Fruit fly (Drosophila melanogaster) whole organism, embryonic: Measurements from ENCODE around the gene CG34293.

Experiments
- Ada2b ChIP-seq: fragments of 200-800 bp; sonication (Bioruptor generic); IDR thresholded peaks from 2 replicates; pipeline ENCODE4 v1.3.6; 2022; ENCODE audit warnings: missing biosample characterization, missing genetic modification characterization
- CG10147 ChIP-seq: fragments of 200-800 bp; sonication (Bioruptor generic); optimal IDR thresholded peaks from 2 replicates; lab custom pipeline; 2019; ENCODE audit warnings: missing biosample characterization, mild to moderate bottlenecking, missing genetic modification characterization, moderate library complexity
- CG10321 ChIP-seq: fragments of 200-800 bp; sonication (Bioruptor generic); IDR thresholded peaks from 2 replicates; pipeline ENCODE4 v1.3.6; 2022; ENCODE audit warnings: missing biosample characterization, missing genetic modification characterization
- CG10366 ChIP-seq: fragments of 200-800 bp; sonication (Bioruptor generic); IDR thresholded peaks from 2 replicates; pipeline ENCODE4 v1.3.6; 2022; ENCODE audit warnings: missing biosample characterization, missing genetic modification characterization
- CG11085 ChIP-seq: fragments of 200-800 bp; sonication (Bioruptor generic); IDR thresholded peaks from 2 replicates; pipeline ENCODE4 v1.3.6; 2022; ENCODE audit warnings: missing biosample characterization, missing genetic modification characterization
- CG12155 ChIP-seq: fragments of 200-800 bp; sonication (Bioruptor generic); optimal IDR thresholded peaks from 3 replicates; lab custom pipeline; 2016; ENCODE audit warnings: missing biosample characterization, missing genetic modification characterization
- CG13624 ChIP-seq: fragments of 200-800 bp; sonication (Bioruptor generic); optimal IDR thresholded peaks from 2 replicates; lab custom pipeline; 2016; ENCODE audit warnings: missing biosample characterization, missing genetic modification characterization
- CG15269 ChIP-seq: fragments of 200-800 bp; sonication (Bioruptor generic); optimal IDR thresholded peaks from 2 replicates; lab custom pipeline; 2018; ENCODE audit warnings: missing biosample characterization, mild to moderate bottlenecking, missing genetic modification characterization, moderate library complexity
- CG1603 ChIP-seq: fragments of 200-800 bp; sonication (Bioruptor generic); optimal IDR thresholded peaks from 2 replicates; lab custom pipeline; 2019; ENCODE audit warnings: missing biosample characterization, mild to moderate bottlenecking, missing genetic modification characterization, moderate library complexity
- CG16779 ChIP-seq: fragments of 200-800 bp; sonication (Bioruptor generic); IDR thresholded peaks from 2 replicates; pipeline ENCODE4 v1.3.6; 2022; ENCODE audit warnings: missing biosample characterization, missing genetic modification characterization
- CG16813 ChIP-seq: fragments of 200-800 bp; sonication (Bioruptor generic); IDR thresholded peaks from 3 replicates; pipeline ENCODE4 v1.3.6; 2022; ENCODE audit warnings: missing biosample characterization, missing genetic modification characterization; ENCODE audit not compliant: partially characterized antibody
- CG17328 ChIP-seq: fragments of 200-800 bp; sonication (Bioruptor generic); IDR thresholded peaks from 2 replicates; pipeline ENCODE4 v1.3.6; 2022; ENCODE audit warnings: missing biosample characterization, missing genetic modification characterization
- CG18011 ChIP-seq: fragments of 200-800 bp; sonication (Bioruptor generic); optimal IDR thresholded peaks from 2 replicates; lab custom pipeline; 2017; ENCODE audit warnings: missing biosample characterization, missing genetic modification characterization, mild to moderate bottlenecking, moderate library complexity, missing genotype
- CG2202 ChIP-seq: fragments of 200-800 bp; sonication (Bioruptor generic); optimal IDR thresholded peaks from 2 replicates; lab custom pipeline; 2018; ENCODE audit warnings: missing biosample characterization, mild to moderate bottlenecking, missing genetic modification characterization
- CG3065 ChIP-seq: fragments of 200-800 bp; sonication (Bioruptor generic); optimal IDR thresholded peaks from 2 replicates; lab custom pipeline; 2016; ENCODE audit warnings: missing biosample characterization, missing genetic modification characterization
- CG31365 ChIP-seq: fragments of 200-800 bp; sonication (Bioruptor generic); optimal IDR thresholded peaks from 2 replicates; lab custom pipeline; 2018; ENCODE audit warnings: missing biosample characterization, mild to moderate bottlenecking, missing genetic modification characterization
- CG32767 ChIP-seq: fragments of 200-800 bp; sonication (Bioruptor generic); IDR thresholded peaks from 2 replicates; pipeline ENCODE4 v1.3.6; 2022; ENCODE audit warnings: missing biosample characterization, missing genetic modification characterization
- CG4282 ChIP-seq: fragments of 200-800 bp; sonication (Bioruptor generic); optimal IDR thresholded peaks from 2 replicates; lab custom pipeline; 2016; ENCODE audit warnings: missing biosample characterization, missing genetic modification characterization
- CG4424 ChIP-seq: fragments of 200-800 bp; sonication (Bioruptor generic); optimal IDR thresholded peaks from 3 replicates; lab custom pipeline; 2016; ENCODE audit warnings: missing biosample characterization, missing genetic modification characterization
- CG5245 ChIP-seq: fragments of 200-800 bp; sonication (Bioruptor generic); optimal IDR thresholded peaks from 3 replicates; lab custom pipeline; 2016; ENCODE audit warnings: missing biosample characterization, missing genetic modification characterization
- CG6654 ChIP-seq: fragments of 200-800 bp; sonication (Bioruptor generic); optimal IDR thresholded peaks from 2 replicates; lab custom pipeline; 2017; ENCODE audit warnings: missing biosample characterization, mild to moderate bottlenecking, missing genetic modification characterization
- CG6683 ChIP-seq: fragments of 200-800 bp; sonication (Bioruptor generic); optimal IDR thresholded peaks from 2 replicates; lab custom pipeline; 2017; ENCODE audit warnings: missing biosample characterization, mild to moderate bottlenecking, missing genetic modification characterization, missing genetic modification reagents
- CG7745 ChIP-seq: fragments of 200-800 bp; sonication (Bioruptor generic); optimal IDR thresholded peaks from 2 replicates; lab custom pipeline; 2018; ENCODE audit warnings: missing biosample characterization, mild to moderate bottlenecking, missing genetic modification characterization, moderate library complexity
- CG9215 ChIP-seq: fragments of 200-800 bp; sonication (Bioruptor generic); IDR thresholded peaks from 2 replicates; pipeline ENCODE4 v1.3.6; 2022; ENCODE audit warnings: missing biosample characterization, missing genetic modification characterization
- CHES-1-like ChIP-seq: fragments of 200-800 bp; sonication (Bioruptor generic); optimal IDR thresholded peaks from 2 replicates; lab custom pipeline; 2016; ENCODE audit warnings: missing biosample characterization, missing genetic modification characterization
- Dad ChIP-seq: fragments of 200-800 bp; sonication (Bioruptor generic); optimal IDR thresholded peaks from 3 replicates; lab custom pipeline; 2016; ENCODE audit warnings: missing biosample characterization, missing genetic modification characterization
- Ets97D ChIP-seq: fragments of 200-800 bp; sonication (Bioruptor generic); optimal IDR thresholded peaks from 3 replicates; lab custom pipeline; 2016; ENCODE audit warnings: missing biosample characterization, missing genetic modification characterization
- GATAe ChIP-seq: fragments of 200-800 bp; sonication (Bioruptor generic); conservative IDR thresholded peaks from 2 replicates; pipeline ENCODE4 v1.3.6; 2022; ENCODE audit warnings: missing biosample characterization, missing genetic modification characterization
- HLH3B ChIP-seq: fragments of 200-800 bp; sonication (Bioruptor generic); IDR thresholded peaks from 2 replicates; pipeline ENCODE4 v1.3.6; 2022; ENCODE audit warnings: missing biosample characterization, missing genetic modification characterization
- HmgZ ChIP-seq: fragments of 200-800 bp; sonication (Bioruptor generic); optimal IDR thresholded peaks from 2 replicates; lab custom pipeline; 2018; ENCODE audit warnings: missing biosample characterization, mild to moderate bottlenecking, missing genetic modification characterization
- Kr ChIP-seq: fragments of 200-800 bp; sonication (Bioruptor generic); optimal IDR thresholded peaks from 2 replicates; lab custom pipeline; 2017; ENCODE audit warnings: missing biosample characterization, mild to moderate bottlenecking, missing genetic modification characterization
- Tbp ChIP-seq: fragments of >200 bp; optimal IDR thresholded peaks from 2 replicates; lab custom pipeline; 2018; ENCODE audit warnings: missing biosample characterization, missing genetic modification characterization
- al ChIP-seq: fragments of 200-800 bp; sonication (Bioruptor generic); IDR thresholded peaks from 2 replicates; pipeline ENCODE4 v1.3.6; 2022; ENCODE audit warnings: missing biosample characterization, missing genetic modification characterization
- amos ChIP-seq: fragments of 200-800 bp; sonication (Bioruptor generic); IDR thresholded peaks from 2 replicates; pipeline ENCODE4 v1.3.6; 2022; ENCODE audit warnings: missing biosample characterization, missing genetic modification characterization; ENCODE audit not compliant: partially characterized antibody
- cas ChIP-seq: fragments of 200-800 bp; sonication (Bioruptor generic); IDR thresholded peaks from 2 replicates; pipeline ENCODE4 v1.3.6; 2022; ENCODE audit warnings: missing biosample characterization, missing genetic modification characterization
- cato ChIP-seq: fragments of 200-800 bp; sonication (Bioruptor generic); optimal IDR thresholded peaks from 2 replicates; lab custom pipeline; 2016; ENCODE audit warnings: missing biosample characterization, missing genetic modification characterization, borderline replicate concordance
- crol ChIP-seq: fragments of 200-800 bp; sonication (Bioruptor generic); IDR thresholded peaks from 2 replicates; pipeline ENCODE4 v1.3.6; 2022; ENCODE audit warnings: missing biosample characterization, missing genetic modification characterization
- disco-r ChIP-seq: fragments of 200-800 bp; sonication (Bioruptor generic); optimal IDR thresholded peaks from 2 replicates; lab custom pipeline; 2016; ENCODE audit warnings: missing biosample characterization, missing genetic modification characterization
- emc ChIP-seq: fragments of 200-800 bp; sonication (Bioruptor generic); optimal IDR thresholded peaks from 2 replicates; lab custom pipeline; 2016; ENCODE audit warnings: missing biosample characterization, missing genetic modification characterization
- eve ChIP-seq, 2 experiments: fragments of >200 bp; optimal IDR thresholded peaks; 2 replicates each; lab custom pipeline; 2017; ENCODE audit warnings: missing biosample characterization in 2 of 2, missing genetic modification characterization in 2 of 2
- exex ChIP-seq: fragments of 200-800 bp; sonication (Bioruptor generic); optimal IDR thresholded peaks from 4 replicates; lab custom pipeline; 2018; ENCODE audit warnings: missing biosample characterization, mild to moderate bottlenecking, missing genetic modification characterization, moderate library complexity
- her ChIP-seq: fragments of 200-800 bp; sonication (Bioruptor generic); optimal IDR thresholded peaks from 2 replicates; lab custom pipeline; 2016; ENCODE audit warnings: missing biosample characterization, missing genetic modification characterization
- jumu ChIP-seq: fragments of 200-800 bp; sonication (Bioruptor generic); optimal IDR thresholded peaks from 3 replicates; lab custom pipeline; 2016; ENCODE audit warnings: missing biosample characterization, missing genetic modification characterization
- lov ChIP-seq, 2 experiments: fragments of 200-800 bp in 1 of 2; fragments of >200 bp in 1 of 2; sonication (Bioruptor generic) in 1 of 2; IDR thresholded peaks in 1 of 2; optimal IDR thresholded peaks in 1 of 2; 2 replicates in 1 of 2; 3 replicates in 1 of 2; pipeline versions ENCODE4 v1.3.6 to Lab custom; 2017 to 2022; ENCODE audit warnings: missing biosample characterization in 1 of 2, missing genetic modification characterization in 1 of 2
- nom ChIP-seq: fragments of 200-800 bp; sonication (Bioruptor generic); optimal IDR thresholded peaks from 2 replicates; lab custom pipeline; 2017; ENCODE audit warnings: missing biosample characterization, missing genetic modification characterization, mild to moderate bottlenecking, moderate library complexity, missing genetic modification reagents
- tin ChIP-seq: fragments of 200-800 bp; sonication (Bioruptor generic); optimal IDR thresholded peaks from 3 replicates; lab custom pipeline; 2016; ENCODE audit warnings: missing biosample characterization, missing genetic modification characterization
- tio ChIP-seq: fragments of 200-800 bp; sonication (Bioruptor generic); optimal IDR thresholded peaks from 2 replicates; lab custom pipeline; 2017; ENCODE audit warnings: missing biosample characterization, missing genetic modification characterization, inconsistent platforms
- usp ChIP-seq: fragments of >200 bp; optimal IDR thresholded peaks from 2 replicates; lab custom pipeline; 2017; ENCODE audit warnings: missing biosample characterization, missing genetic modification characterization
- wdn ChIP-seq: fragments of 200-800 bp; sonication (Bioruptor generic); IDR thresholded peaks from 2 replicates; pipeline ENCODE4 v1.3.6; 2022; ENCODE audit warnings: missing biosample characterization, missing genetic modification characterization
- zfh1 ChIP-seq: fragments of 200-800 bp; sonication (Bioruptor generic); IDR thresholded peaks from 3 replicates; pipeline ENCODE4 v1.3.6; 2022; ENCODE audit warnings: missing biosample characterization, missing genetic modification characterization

Gene CG34293

dm6 chr3R:27153062-27153878 is 12.1 kb downstream of the CG34293 start (continued):
- TF ChIP-seq al (GFP tag; lab: Robert Waterston, UW) (peak; percentile 43), her (no peak), exex (peak; percentile 47), disco-r (GFP tag; lab: Kevin White, UChicago) (no peak), tin (GFP tag; lab: Kevin White, UChicago) (peak; percentile 27), CHES-1-like (peak; percentile 48), CG4282 (GFP tag; lab: Kevin White, UChicago) (no peak), Tbp (GFP tag; lab: Kevin White, UChicago) (no peak), Ada2b (GFP tag; lab: Robert Waterston, UW) (no peak), cato (GFP tag; lab: Kevin White, UChicago) (no peak), jumu (GFP tag; lab: Kevin White, UChicago) (no peak), Dad (GFP tag; lab: Kevin White, UChicago) (no peak), amos (GFP tag; lab: Robert Waterston, UW) (no peak), CG16779 (GFP tag; lab: Robert Waterston, UW) (no peak), CG10366 (GFP tag; lab: Robert Waterston, UW) (no peak; the same call in 1 of the 2 replicates), CG31365 (tag; lab: Kevin White, UChicago) (no peak), eve (GFP tag; optimal IDR thresholded peaks at IDR 0.05; lab: Kevin White, UChicago) (no peak), CG10321 (GFP tag; lab: Robert Waterston, UW) (peak; percentile 11; the same call in 1 of the 2 replicates), zfh1 (GFP tag; lab: Robert Waterston, UW) (no peak), tio (GFP tag; lab: Kevin White, UChicago) (peak; percentile 77), usp (GFP tag; lab: Kevin White, UChicago) (no peak), CG3065 (no peak), CG18011 (GFP tag; lab: Kevin White, UChicago) (no peak), CG4424 (GFP tag; lab: Kevin White, UChicago) (peak; percentile 20), Kr (GFP tag; lab: Kevin White, UChicago) (no peak), CG2202 (no peak), Ets97D (GFP tag; lab: Kevin White, UChicago) (no peak), wdn (GFP tag; lab: Robert Waterston, UW) (no peak), nom (GFP tag; lab: Kevin White, UChicago) (no peak), CG16813 (no peak), CG32767 (GFP tag; lab: Robert Waterston, UW) (no peak), CG7745 (tag; lab: Kevin White, UChicago) (no peak), CG12155 (GFP tag; lab: Kevin White, UChicago) (peak; percentile 13), CG6683 (GFP tag; lab: Kevin White, UChicago) (no peak), cas (GFP tag; lab: Robert Waterston, UW) (no peak), CG17328 (GFP tag; lab: Robert Waterston, UW) (no peak), GATAe (GFP tag; lab: Robert Waterston, UW) (0 out of 2 replicates have a peak, but pooled peaks have one; percentile 16), CG5245 (GFP tag; lab: Kevin White, UChicago) (no peak), crol (peak; percentile 80), CG6654 (GFP tag; lab: Kevin White, UChicago) (no peak), CG15269 (peak; percentile 70), CG13624 (peak; percentile 49), lov (optimal IDR thresholded peaks at IDR 0.05; lab: Kevin White, UChicago) (no peak), lov (GFP tag; IDR thresholded peaks at IDR 0.05; lab: Robert Waterston, UW) (no peak), CG9215 (GFP tag; lab: Robert Waterston, UW) (peak; percentile 36), CG11085 (GFP tag; lab: Robert Waterston, UW) (no peak), HLH3B (GFP tag; lab: Robert Waterston, UW) (no peak), emc (GFP tag; lab: Kevin White, UChicago) (no peak), HmgZ (tag; lab: Kevin White, UChicago) (no peak), CG10147 (GFP tag; lab: Kevin White, UChicago) (peak; percentile 78), CG1603 (tag; lab: Kevin White, UChicago) (no peak)
